Worm (Caenorhabditis elegans): ENCODE data around the gene ZK686.5.

DNA sequence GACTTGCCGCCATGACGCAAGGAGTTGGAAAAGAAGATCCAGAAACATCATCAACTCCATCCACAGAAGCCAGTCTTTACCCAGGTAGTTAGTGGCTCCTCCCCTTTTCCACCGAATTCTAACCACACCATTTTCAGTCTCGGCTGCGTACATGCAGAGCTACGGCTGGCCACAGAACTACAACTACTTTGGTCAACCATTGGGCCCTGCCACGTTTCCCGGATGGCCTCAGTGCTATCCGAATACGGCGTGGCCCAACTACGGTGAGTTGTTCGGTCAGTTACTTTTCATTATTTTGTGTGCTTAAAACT is 47.7 kb upstream of the ZK686.5 start:
- TF ChIP-seq mep-1 (tag; optimal IDR thresholded peaks at IDR 0.05) (no peak), unc-62 (GFP tag; optimal IDR thresholded peaks at IDR 0.05) (no peak), zip-8 (tag; optimal IDR thresholded peaks at IDR 0.05) (no peak), lin-13 (tag; optimal IDR thresholded peaks at IDR 0.05) (no peak), mls-2 (tag; optimal IDR thresholded peaks at IDR 0.05) (no peak), nhr-76 (tag; optimal IDR thresholded peaks at IDR 0.05) (no peak), nhr-237 (tag; optimal IDR thresholded peaks at IDR 0.05) (no peak), elt-3 (tag; optimal IDR thresholded peaks at IDR 0.05) (no peak)

All from whole organism, mixed stage, embryonic.